In genomic region chr2L:3507209-3508164, dm6 we compare ENCODE assay signal across 1 fruit fly cellular context.
TF ChIP-seq lines count a peak whose summit lies in the region.

Gene tim (minus strand): TSS chr2L:3508119.

TF ChIP-seq in whole organism, embryonic, 481 proteins besides CTCF, POLR2A, EP300 and RAD21 (continued from another document and continues in another):
- TF ChIP-seq sob (GFP tag; IDR thresholded peaks at IDR 0.05; lab: Robert Waterston, UW) (peak; percentile 39), scrt (GFP tag; optimal IDR thresholded peaks at IDR 0.05; lab: Kevin White, UChicago) (no peak), CG6791 (GFP tag; IDR thresholded peaks at IDR 0.05; lab: Robert Waterston, UW; ENCODE audit: partially characterized antibody) (no peak), gcm (GFP tag; optimal IDR thresholded peaks at IDR 0.05; lab: Kevin White, UChicago) (no peak), CG4854 (GFP tag; optimal IDR thresholded peaks at IDR 0.05; lab: Kevin White, UChicago) (no peak), Drgx (GFP tag; IDR thresholded peaks at IDR 0.05; lab: Robert Waterston, UW) (peak; percentile 13; the same call in 1 of the 2 replicates), CG11398 (GFP tag; optimal IDR thresholded peaks at IDR 0.05; lab: Kevin White, UChicago) (no peak), usp (GFP tag; optimal IDR thresholded peaks at IDR 0.05; lab: Kevin White, UChicago) (no peak), CG11560 (tag; IDR thresholded peaks at IDR 0.05; lab: Robert Waterston, UW) (no peak), dimm (GFP tag; IDR thresholded peaks at IDR 0.05; lab: Robert Waterston, UW) (no peak), mld (GFP tag; IDR thresholded peaks at IDR 0.05; lab: Robert Waterston, UW; ENCODE audit: partially characterized antibody) (no peak), Scr (GFP tag; IDR thresholded peaks at IDR 0.05; lab: Robert Waterston, UW; ENCODE audit: partially characterized antibody) (no peak), pum (GFP tag; optimal IDR thresholded peaks at IDR 0.05; lab: Kevin White, UChicago) (no peak), Nf-YB (GFP tag; optimal IDR thresholded peaks at IDR 0.05; lab: Kevin White, UChicago) (peak; percentile 28), CG3726 (GFP tag; IDR thresholded peaks at IDR 0.05; lab: Robert Waterston, UW) (no peak), Nf-YA (GFP tag; IDR thresholded peaks at IDR 0.05; lab: Robert Waterston, UW) (0 out of 2 replicates have a peak, but pooled peaks have one; percentile 15), Med (GFP tag; lab: Kevin White, UChicago) (peak; percentile 29), CG13775 (GFP tag; optimal IDR thresholded peaks at IDR 0.05; lab: Kevin White, UChicago) (peak; percentile 13), CG43689 (GFP tag; IDR thresholded peaks at IDR 0.05; lab: Robert Waterston, UW) (no peak), tna (GFP tag; IDR thresholded peaks at IDR 0.05; lab: Robert Waterston, UW; ENCODE audit: partially characterized antibody) (no peak), sima (GFP tag; optimal IDR thresholded peaks at IDR 0.05; lab: Kevin White, UChicago) (no peak), D19A (tag; optimal IDR thresholded peaks at IDR 0.05; lab: Kevin White, UChicago) (no peak), D19B (GFP tag; optimal IDR thresholded peaks at IDR 0.05; lab: Kevin White, UChicago) (no peak), H15 (GFP tag; IDR thresholded peaks at IDR 0.05; lab: Robert Waterston, UW) (no peak), sc (optimal IDR thresholded peaks at IDR 0.05; lab: Kevin White, UChicago) (no peak), sc (GFP tag; optimal IDR thresholded peaks at IDR 0.05; lab: Kevin White, UChicago) (no peak), CG8765 (GFP tag; IDR thresholded peaks at IDR 0.05; lab: Robert Waterston, UW) (no peak), CG12155 (GFP tag; optimal IDR thresholded peaks at IDR 0.05; lab: Kevin White, UChicago) (no peak), dmrt99B (tag; optimal IDR thresholded peaks at IDR 0.05; lab: Kevin White, UChicago) (no peak), ato (GFP tag; IDR thresholded peaks at IDR 0.05; lab: Robert Waterston, UW; ENCODE audit: partially characterized antibody) (no peak), CG4730 (GFP tag; IDR thresholded peaks at IDR 0.05; lab: Robert Waterston, UW) (no peak), CG4424 (GFP tag; optimal IDR thresholded peaks at IDR 0.05; lab: Kevin White, UChicago) (peak; percentile 51), run (tag; optimal IDR thresholded peaks at IDR 0.05; lab: Kevin White, UChicago) (peak; percentile 5), Dp (GFP tag; optimal IDR thresholded peaks at IDR 0.05; lab: Kevin White, UChicago) (no peak), Myb (GFP tag; optimal IDR thresholded peaks at IDR 0.05; lab: Kevin White, UChicago) (no peak), CG11696 (GFP tag; IDR thresholded peaks at IDR 0.05; lab: Robert Waterston, UW) (no peak), CG6813 (GFP tag; optimal IDR thresholded peaks at IDR 0.05; lab: Kevin White, UChicago) (no peak), CG17186 (GFP tag; optimal IDR thresholded peaks at IDR 0.05; lab: Kevin White, UChicago) (no peak), CG1792 (GFP tag; optimal IDR thresholded peaks at IDR 0.05; lab: Kevin White, UChicago) (no peak), salm (tag; optimal IDR thresholded peaks at IDR 0.05; lab: Kevin White, UChicago) (peak; percentile 1), CG1602 (GFP tag; optimal IDR thresholded peaks at IDR 0.05; lab: Kevin White, UChicago) (no peak), bab2 (GFP tag; optimal IDR thresholded peaks at IDR 0.05; lab: Kevin White, UChicago) (no peak), eve (GFP tag; optimal IDR thresholded peaks at IDR 0.05; lab: Kevin White, UChicago) (no peak), CG10366 (GFP tag; IDR thresholded peaks at IDR 0.05; lab: Robert Waterston, UW) (peak; percentile 42), CG17829 (tag; optimal IDR thresholded peaks at IDR 0.05; lab: Kevin White, UChicago) (no peak), CG2120 (GFP tag; optimal IDR thresholded peaks at IDR 0.05; lab: Kevin White, UChicago) (no peak), Adf1 (GFP tag; IDR thresholded peaks at IDR 0.05; lab: Robert Waterston, UW) (peak; percentile 66; the same call in 1 of the 2 replicates), CG16863 (GFP tag; optimal IDR thresholded peaks at IDR 0.05; lab: Kevin White, UChicago) (no peak), Ptx1 (GFP tag; IDR thresholded peaks at IDR 0.05; lab: Robert Waterston, UW) (peak; percentile 62; the same call in 1 of the 2 replicates), hb (GFP tag; IDR thresholded peaks at IDR 0.05; lab: Robert Waterston, UW; ENCODE audit: partially characterized antibody) (no peak), odd (GFP tag; optimal IDR thresholded peaks at IDR 0.05; lab: Kevin White, UChicago) (peak; percentile 36), NC2α (GFP tag; optimal IDR thresholded peaks at IDR 0.05; lab: Kevin White, UChicago) (no peak), nau (GFP tag; optimal IDR thresholded peaks at IDR 0.05; lab: Kevin White, UChicago) (no peak), MESR4 (GFP tag; optimal IDR thresholded peaks at IDR 0.05; lab: Kevin White, UChicago) (no peak), Xbp1 (GFP tag; optimal IDR thresholded peaks at IDR 0.05; lab: Kevin White, UChicago) (peak; percentile 22), CG1024 (GFP tag; IDR thresholded peaks at IDR 0.05; lab: Robert Waterston, UW) (no peak), ro (GFP tag; IDR thresholded peaks at IDR 0.05; lab: Robert Waterston, UW) (no peak), CG42726 (GFP tag; IDR thresholded peaks at IDR 0.05; lab: Robert Waterston, UW; ENCODE audit: partially characterized antibody) (0 out of 2 replicates have a peak, but pooled peaks have one; percentile 24), CG2202 (tag; optimal IDR thresholded peaks at IDR 0.05; lab: Kevin White, UChicago) (no peak), CG12071 (GFP tag; optimal IDR thresholded peaks at IDR 0.05; lab: Kevin White, UChicago) (no peak), shn (GFP tag; optimal IDR thresholded peaks at IDR 0.05; lab: Kevin White, UChicago) (no peak), CG12391 (tag; optimal IDR thresholded peaks at IDR 0.05; lab: Kevin White, UChicago) (peak; percentile 63), ems (GFP tag; optimal IDR thresholded peaks at IDR 0.05; lab: Kevin White, UChicago) (no peak), Neu2 (GFP tag; optimal IDR thresholded peaks at IDR 0.05; lab: Kevin White, UChicago; ENCODE audit: borderline replicate concordance) (no peak), jumu (GFP tag; optimal IDR thresholded peaks at IDR 0.05; lab: Kevin White, UChicago) (no peak), CG6272 (GFP tag; IDR thresholded peaks at IDR 0.05; lab: Robert Waterston, UW) (no peak), CG8359 (GFP tag; optimal IDR thresholded peaks at IDR 0.05; lab: Kevin White, UChicago; ENCODE audit: borderline replicate concordance) (no peak), seq (GFP tag; IDR thresholded peaks at IDR 0.05; lab: Robert Waterston, UW) (peak; percentile 37; the same call in 1 of the 2 replicates), ase (GFP tag; IDR thresholded peaks at IDR 0.05; lab: Robert Waterston, UW) (no peak), Eip74EF (GFP tag; optimal IDR thresholded peaks at IDR 0.05; lab: Kevin White, UChicago) (no peak), CG11456 (GFP tag; IDR thresholded peaks at IDR 0.05; lab: Robert Waterston, UW) (0 out of 3 replicates have a peak, but pooled peaks have one; percentile 44), H2.0 (GFP tag; IDR thresholded peaks at IDR 0.05; lab: Robert Waterston, UW) (no peak), fru (optimal IDR thresholded peaks at IDR 0.05; lab: Kevin White, UChicago) (no peak), cato (GFP tag; optimal IDR thresholded peaks at IDR 0.05; lab: Kevin White, UChicago; ENCODE audit: borderline replicate concordance) (no peak), CG8944 (GFP tag; optimal IDR thresholded peaks at IDR 0.05; lab: Kevin White, UChicago) (no peak), CG3407 (GFP tag; optimal IDR thresholded peaks at IDR 0.05; lab: Kevin White, UChicago) (peak; percentile 4), ATbp (GFP tag; optimal IDR thresholded peaks at IDR 0.05; lab: Kevin White, UChicago) (peak; percentile 46), CG30431 (GFP tag; optimal IDR thresholded peaks at IDR 0.05; lab: Kevin White, UChicago) (no peak), Sry-δ (GFP tag; optimal IDR thresholded peaks at IDR 0.05; lab: Kevin White, UChicago) (no peak), CkIIα-i1 (GFP tag; IDR thresholded peaks at IDR 0.05; lab: Robert Waterston, UW) (no peak), Lhr (GFP tag; optimal IDR thresholded peaks at IDR 0.05; lab: Kevin White, UChicago) (no peak), sna (GFP tag; IDR thresholded peaks at IDR 0.05; lab: Robert Waterston, UW; ENCODE audit: partially characterized antibody) (no peak), CG14965 (GFP tag; optimal IDR thresholded peaks at IDR 0.05; lab: Kevin White, UChicago; ENCODE audit: borderline replicate concordance) (no peak), ind (GFP tag; optimal IDR thresholded peaks at IDR 0.05; lab: Kevin White, UChicago) (peak; percentile 28), gt (GFP tag; IDR thresholded peaks at IDR 0.05; lab: Robert Waterston, UW) (no peak), CG7928 (GFP tag; optimal IDR thresholded peaks at IDR 0.05; lab: Kevin White, UChicago) (no peak), CG2889 (GFP tag; IDR thresholded peaks at IDR 0.05; lab: Robert Waterston, UW) (no peak), PHDP (tag; optimal IDR thresholded peaks at IDR 0.05; lab: Kevin White, UChicago) (peak; percentile 66), aop (GFP tag; IDR thresholded peaks at IDR 0.05; lab: Robert Waterston, UW) (no peak), ranshi (GFP tag; IDR thresholded peaks at IDR 0.05; lab: Robert Waterston, UW) (no peak), CG7786 (GFP tag; optimal IDR thresholded peaks at IDR 0.05; lab: Kevin White, UChicago) (no peak), CG2875 (GFP tag; optimal IDR thresholded peaks at IDR 0.05; lab: Kevin White, UChicago) (peak; percentile 5), pho (GFP tag; optimal IDR thresholded peaks at IDR 0.05; lab: Kevin White, UChicago) (no peak), CG10147 (GFP tag; optimal IDR thresholded peaks at IDR 0.05; lab: Kevin White, UChicago) (no peak), CG10209 (GFP tag; optimal IDR thresholded peaks at IDR 0.05; lab: Kevin White, UChicago) (peak; percentile 31), CG11504 (tag; optimal IDR thresholded peaks at IDR 0.05; lab: Kevin White, UChicago) (peak; percentile 76), grn (GFP tag; optimal IDR thresholded peaks at IDR 0.05; lab: Kevin White, UChicago) (no peak), CG7357 (GFP tag; IDR thresholded peaks at IDR 0.05; lab: Robert Waterston, UW) (no peak), Atf3 (GFP tag; optimal IDR thresholded peaks at IDR 0.05; lab: Kevin White, UChicago) (no peak), CG11695 (GFP tag; IDR thresholded peaks at IDR 0.05; lab: Robert Waterston, UW) (no peak), vnd (GFP tag; IDR thresholded peaks at IDR 0.05; lab: Robert Waterston, UW; ENCODE audit: partially characterized antibody) (no peak), HLHmδ (GFP tag; optimal IDR thresholded peaks at IDR 0.05; lab: Kevin White, UChicago) (no peak), CG17568 (GFP tag; optimal IDR thresholded peaks at IDR 0.05; lab: Kevin White, UChicago) (no peak), MTF-1 (GFP tag; optimal IDR thresholded peaks at IDR 0.05; lab: Kevin White, UChicago; ENCODE audit: borderline replicate concordance) (no peak), CG8924 (tag; optimal IDR thresholded peaks at IDR 0.05; lab: Kevin White, UChicago) (peak; percentile 48), CG8290 (GFP tag; optimal IDR thresholded peaks at IDR 0.05; lab: Kevin White, UChicago) (no peak), CG8290 (tag; optimal IDR thresholded peaks at IDR 0.05; lab: Kevin White, UChicago) (no peak), luna (GFP tag; optimal IDR thresholded peaks at IDR 0.05; lab: Kevin White, UChicago) (no peak), lmd (GFP tag; IDR thresholded peaks at IDR 0.05; lab: Robert Waterston, UW) (peak; percentile 43; the same call in 1 of the 2 replicates), bowl (GFP tag; IDR thresholded peaks at IDR 0.05; lab: Robert Waterston, UW) (no peak; the same call in 1 of the 2 replicates), CG17361 (GFP tag; IDR thresholded peaks at IDR 0.05; lab: Robert Waterston, UW) (peak; percentile 51; the same call in 2 of the 3 replicates), CG11085 (GFP tag; IDR thresholded peaks at IDR 0.05; lab: Robert Waterston, UW) (no peak), Sox100B (GFP tag; optimal IDR thresholded peaks at IDR 0.05; lab: Kevin White, UChicago) (no peak), CG10462 (GFP tag; optimal IDR thresholded peaks at IDR 0.05; lab: Kevin White, UChicago) (no peak), Taf1 (GFP tag; IDR thresholded peaks at IDR 0.05; lab: Robert Waterston, UW) (no peak), eyg (GFP tag; optimal IDR thresholded peaks at IDR 0.05; lab: Kevin White, UChicago) (no peak), btn (GFP tag; optimal IDR thresholded peaks at IDR 0.05; lab: Kevin White, UChicago) (no peak), Max (GFP tag; optimal IDR thresholded peaks at IDR 0.05; lab: Kevin White, UChicago) (peak; percentile 9), CG12299 (tag; optimal IDR thresholded peaks at IDR 0.05; lab: Kevin White, UChicago) (no peak), Optix (GFP tag; IDR thresholded peaks at IDR 0.05; lab: Robert Waterston, UW) (no peak), repo (GFP tag; optimal IDR thresholded peaks at IDR 0.05; lab: Kevin White, UChicago) (no peak), bbx (GFP tag; IDR thresholded peaks at IDR 0.05; lab: Robert Waterston, UW; ENCODE audit: partially characterized antibody) (peak; percentile 57), CG14710 (tag; optimal IDR thresholded peaks at IDR 0.05; lab: Kevin White, UChicago) (peak; percentile 39), CG15269 (tag; optimal IDR thresholded peaks at IDR 0.05; lab: Kevin White, UChicago) (no peak), br (optimal IDR thresholded peaks at IDR 0.05; lab: Kevin White, UChicago) (no peak), Nf-YC (tag; optimal IDR thresholded peaks at IDR 0.05; lab: Kevin White, UChicago) (no peak), chif (GFP tag; optimal IDR thresholded peaks at IDR 0.05; lab: Kevin White, UChicago) (no peak), CG17385 (GFP tag; optimal IDR thresholded peaks at IDR 0.05; lab: Kevin White, UChicago) (peak; percentile 44), Bgb (GFP tag; IDR thresholded peaks at IDR 0.05; lab: Robert Waterston, UW; ENCODE audit: partially characterized antibody) (peak; percentile 28; the same call in 1 of the 2 replicates), tx (GFP tag; optimal IDR thresholded peaks at IDR 0.05; lab: Kevin White, UChicago) (no peak), ap (GFP tag; IDR thresholded peaks at IDR 0.05; lab: Robert Waterston, UW) (0 out of 2 replicates have a peak, but pooled peaks have one; percentile 14), CG7556 (GFP tag; optimal IDR thresholded peaks at IDR 0.05; lab: Kevin White, UChicago) (peak; percentile 73), caup (GFP tag; optimal IDR thresholded peaks at IDR 0.05; lab: Kevin White, UChicago; ENCODE audit: severe bottlenecking) (no peak)
